Fruit fly (Drosophila melanogaster): ENCODE data around the gene Mo25.

Mo25 gene

DNA sequence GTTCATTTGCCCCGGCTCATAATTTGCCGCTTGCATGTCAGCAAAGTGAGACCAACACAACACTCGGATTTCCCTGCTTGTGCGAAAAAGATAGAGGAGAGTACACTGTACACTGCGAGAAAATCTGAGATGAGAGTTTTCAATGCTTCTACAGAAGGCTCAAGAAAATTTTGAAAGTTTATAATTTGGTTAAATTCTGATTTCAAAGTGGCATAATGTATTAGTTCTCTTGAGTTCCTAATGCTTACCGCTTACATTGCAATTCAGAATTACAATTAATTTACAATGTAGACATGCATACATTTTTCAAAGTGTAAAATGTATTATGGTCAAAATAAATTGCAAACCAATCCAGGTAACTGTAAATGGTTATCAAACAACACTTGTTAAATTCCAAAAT lies 27.7 kb upstream of the Mo25 start:
- TF ChIP-seq CG17801 (GFP tag; optimal IDR thresholded peaks at IDR 0.05; ENCODE audit: partially characterized antibody) = peak; percentile 34

DNA sequence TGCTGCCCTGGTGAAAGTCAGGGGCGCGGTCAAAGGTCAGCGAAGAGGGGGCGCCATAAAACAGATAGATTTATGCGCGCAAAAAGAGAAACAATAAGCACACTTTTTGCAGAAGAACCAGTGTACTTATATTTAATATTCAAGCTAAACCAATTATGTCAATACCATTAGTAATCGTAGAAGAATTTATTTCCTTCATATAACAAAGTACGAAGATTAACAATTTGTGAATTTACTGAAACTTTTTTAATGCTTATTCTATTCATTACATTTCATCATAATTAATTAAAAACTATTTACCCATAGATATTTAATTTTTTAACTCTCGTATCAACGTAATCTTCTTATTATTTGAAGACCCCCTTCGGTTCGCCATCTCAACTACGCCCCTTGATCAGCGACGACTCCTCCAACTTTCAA lies 26.8 kb upstream of the Mo25 start:
- no peak for TF ChIP-seq CG17801 (GFP tag; optimal IDR thresholded peaks at IDR 0.05; ENCODE audit: partially characterized antibody)

DNA sequence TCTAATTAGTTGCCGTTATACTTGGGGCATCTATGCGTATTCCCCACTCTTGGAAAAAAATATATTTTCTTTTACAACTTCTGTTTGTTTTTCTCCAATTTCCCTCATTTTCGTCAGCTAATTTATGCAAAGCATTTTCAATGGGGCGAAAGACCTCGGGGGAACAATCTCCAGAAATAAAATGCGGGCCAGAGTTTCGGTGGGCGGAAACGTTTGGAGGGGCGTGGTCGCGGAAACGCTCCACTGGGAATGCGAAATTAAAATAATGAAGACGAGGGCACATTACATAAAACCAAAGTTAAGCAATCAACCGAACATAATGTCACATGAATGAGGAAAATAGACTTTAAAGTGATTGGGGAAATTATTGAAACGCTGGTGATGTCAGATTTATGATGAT lies 25.8 kb upstream of the Mo25 start:
- TF ChIP-seq CG17801 (GFP tag; optimal IDR thresholded peaks at IDR 0.05; ENCODE audit: partially characterized antibody) = no peak

DNA sequence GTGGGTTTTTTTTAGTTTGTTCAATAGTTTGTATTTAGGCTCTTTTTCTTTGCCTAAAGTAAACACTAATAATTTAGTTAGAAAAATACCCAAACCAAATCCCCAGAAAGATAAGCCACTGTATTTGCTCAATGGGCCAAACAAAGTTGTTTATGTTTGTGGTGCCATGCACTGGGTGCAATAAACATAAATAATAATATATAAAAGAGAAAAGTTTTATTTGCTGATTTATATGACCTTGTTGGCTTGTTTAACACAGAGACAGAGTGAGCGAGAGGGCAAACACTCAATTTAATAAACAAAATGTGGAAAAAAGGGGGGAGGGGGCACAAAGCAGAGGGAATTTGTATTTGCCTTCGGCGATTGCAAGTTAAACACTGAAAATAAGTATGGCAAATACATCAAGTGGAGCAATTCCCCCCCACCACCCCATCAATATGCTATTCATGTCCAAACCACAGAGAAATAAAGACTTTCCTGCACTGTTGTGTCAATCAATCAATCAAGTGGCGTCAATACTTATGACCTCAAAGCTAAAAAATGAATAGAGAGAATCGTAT lies 25.3 kb upstream of the Mo25 start:
- TF ChIP-seq CG17801 (GFP tag; optimal IDR thresholded peaks at IDR 0.05; ENCODE audit: partially characterized antibody) = no peak

DNA sequence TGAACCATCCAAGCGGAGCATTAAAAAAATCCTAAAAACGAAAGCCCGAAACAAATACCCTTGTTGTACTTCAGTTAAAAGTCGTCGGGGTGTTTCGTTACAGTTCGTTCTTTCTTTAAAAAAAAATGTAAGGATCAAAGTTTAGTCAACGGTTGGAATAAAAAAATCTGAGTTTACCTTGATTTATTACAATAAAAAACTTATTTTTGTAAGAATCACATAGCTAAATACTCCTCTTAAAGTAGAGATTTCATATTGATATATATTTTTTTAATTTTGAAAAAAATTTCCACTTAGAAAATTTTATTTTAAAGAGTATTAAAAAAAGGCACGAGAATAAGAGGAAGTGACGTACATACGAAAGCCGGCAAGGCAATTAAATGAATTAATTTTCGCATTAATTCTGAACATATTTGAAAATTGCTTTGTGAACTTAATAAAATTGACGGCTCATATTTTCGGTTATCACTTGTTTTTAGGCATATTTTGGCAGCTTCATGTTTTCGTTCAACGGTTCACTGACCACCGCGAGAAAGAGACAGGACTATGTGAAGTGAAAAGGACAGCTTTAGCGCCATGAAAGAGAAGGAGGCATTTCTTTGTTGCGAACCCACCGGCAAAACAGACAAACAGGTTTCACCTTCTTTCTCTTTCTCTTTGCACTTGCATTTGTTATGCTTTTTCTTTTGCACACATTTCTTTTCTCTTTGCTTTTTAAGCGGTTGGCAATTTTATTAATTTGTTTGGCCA lies 23.5 kb upstream of the Mo25 start:
- no peak for TF ChIP-seq CG17801 (GFP tag; optimal IDR thresholded peaks at IDR 0.05; ENCODE audit: partially characterized antibody)

DNA sequence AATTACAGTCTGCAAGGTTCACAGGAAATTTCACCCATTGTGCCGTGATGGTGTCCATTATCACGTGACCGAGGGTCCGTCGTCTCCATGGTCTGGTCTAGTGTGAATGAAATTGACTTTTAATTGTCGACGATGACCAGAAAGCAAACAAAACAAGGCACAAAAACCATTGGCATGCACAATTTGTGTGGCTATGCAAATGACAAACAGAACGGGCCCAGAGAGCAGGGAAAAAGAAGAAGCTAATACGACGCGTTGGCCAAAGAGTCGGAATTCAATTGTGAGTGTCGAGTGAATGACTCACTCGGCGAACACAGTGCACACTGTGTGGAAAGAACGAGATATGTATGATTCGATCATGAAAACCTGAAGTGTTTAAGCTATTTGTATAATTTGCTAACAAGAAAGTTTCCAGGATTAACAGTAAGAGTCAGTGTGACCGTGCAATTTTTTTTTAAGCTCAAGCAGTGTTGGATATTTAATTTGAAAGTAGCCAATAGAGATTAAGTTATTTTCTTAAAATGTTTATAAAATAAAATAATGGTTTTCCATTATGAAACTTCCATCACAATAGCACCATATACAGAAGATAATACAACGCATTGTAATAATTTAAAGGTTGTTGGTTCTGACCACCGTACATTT lies 20.4 kb upstream of the Mo25 start:
- no peak for TF ChIP-seq CG17801 (GFP tag; optimal IDR thresholded peaks at IDR 0.05; ENCODE audit: partially characterized antibody)

DNA sequence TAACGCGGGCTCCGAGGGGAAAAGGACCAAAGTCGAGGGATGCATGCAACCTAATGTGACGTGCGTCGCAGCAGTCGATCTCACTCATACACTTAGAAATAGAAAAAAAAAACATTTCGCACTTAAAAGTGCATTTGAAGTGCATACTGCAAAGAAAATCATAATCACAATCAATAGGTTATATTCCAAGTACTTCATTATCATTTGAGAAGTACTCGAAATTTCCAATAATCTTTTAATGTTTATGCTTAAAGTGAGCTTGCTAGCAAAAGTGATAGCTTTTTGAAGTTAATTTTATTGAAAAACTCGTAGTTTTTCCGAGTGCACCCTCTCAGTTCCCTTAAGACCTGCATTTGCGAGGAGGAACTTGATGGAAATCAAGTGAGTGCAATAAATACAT lies 19.3 kb upstream of the Mo25 start:
- TF ChIP-seq CG17801 (GFP tag; optimal IDR thresholded peaks at IDR 0.05; ENCODE audit: partially characterized antibody) = no peak

DNA sequence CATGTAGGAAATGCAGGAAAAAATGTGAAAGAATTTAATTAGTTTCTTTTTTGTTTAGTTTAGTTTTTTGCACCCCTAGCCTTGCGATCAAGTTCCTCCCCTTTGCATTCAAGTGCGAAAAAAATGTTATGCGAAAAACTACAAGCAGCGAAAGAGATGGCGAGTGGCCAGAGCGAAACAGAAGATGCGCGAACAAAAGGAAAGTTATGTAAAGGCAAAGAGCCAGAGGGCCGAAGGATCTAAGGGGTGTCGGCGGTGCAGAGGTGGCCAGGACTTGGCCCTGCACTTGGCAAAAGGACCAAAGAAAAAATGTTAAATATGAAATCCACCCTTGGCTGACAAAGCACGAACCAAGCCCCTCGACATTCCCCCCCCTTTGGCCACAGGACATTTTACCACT lies 18.8 kb upstream of the Mo25 start:
- no peak for TF ChIP-seq CG17801 (GFP tag; optimal IDR thresholded peaks at IDR 0.05; ENCODE audit: partially characterized antibody)

DNA sequence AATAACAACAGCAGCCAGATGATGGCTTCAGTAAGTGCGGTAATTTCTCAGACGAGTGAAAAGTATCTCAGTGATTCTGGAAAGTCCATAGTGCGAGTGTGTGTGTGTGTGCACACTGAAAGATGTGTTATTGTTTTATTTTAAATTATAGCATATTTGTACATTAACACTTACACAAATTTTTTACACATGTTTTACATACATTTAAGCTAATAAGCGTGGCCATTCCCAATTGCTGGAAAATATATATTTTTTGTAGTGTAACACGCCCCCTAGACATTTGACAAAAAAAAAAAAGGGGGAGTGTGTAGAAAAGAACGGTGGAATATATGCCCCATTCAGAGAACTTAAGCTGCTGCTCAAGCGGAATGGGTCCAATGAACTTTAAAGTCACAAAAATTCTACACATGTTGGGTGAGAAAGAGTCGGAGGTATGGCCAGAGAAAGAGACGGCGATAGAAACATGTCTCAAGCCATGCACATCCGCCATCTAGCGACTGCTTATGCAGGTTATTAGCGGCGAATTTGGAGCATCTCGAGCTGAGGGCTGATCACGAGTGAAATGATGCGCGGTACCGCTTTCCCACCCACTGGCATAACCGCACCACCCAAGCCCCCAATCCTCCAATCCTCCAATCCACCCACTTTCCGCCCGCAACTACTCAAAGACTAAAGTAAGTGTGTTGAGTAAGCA lies 16.7 kb upstream of the Mo25 start:
- TF ChIP-seq CG17801 (GFP tag; optimal IDR thresholded peaks at IDR 0.05; ENCODE audit: partially characterized antibody) = no peak

DNA sequence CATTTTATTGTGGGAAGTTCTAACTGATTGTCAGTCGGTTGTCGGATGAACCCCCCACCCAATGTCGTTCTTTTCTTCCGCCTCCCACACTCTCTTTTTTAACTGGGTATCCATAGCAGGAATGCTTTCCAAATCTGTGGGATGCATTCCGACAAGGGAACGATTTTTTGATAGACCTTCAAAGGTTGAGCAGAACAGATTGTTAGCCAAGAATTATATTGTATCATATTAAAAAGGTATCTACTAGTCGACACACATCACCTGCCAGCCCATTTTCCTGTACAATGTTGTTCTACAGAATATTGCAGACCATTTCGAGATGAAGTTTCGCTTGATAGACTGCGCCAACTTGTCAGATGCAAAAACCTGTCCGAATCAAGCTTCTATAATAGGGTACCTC lies 14.5 kb upstream of the Mo25 start:
- TF ChIP-seq CG17801 (GFP tag; optimal IDR thresholded peaks at IDR 0.05; ENCODE audit: partially characterized antibody) = no peak

DNA sequence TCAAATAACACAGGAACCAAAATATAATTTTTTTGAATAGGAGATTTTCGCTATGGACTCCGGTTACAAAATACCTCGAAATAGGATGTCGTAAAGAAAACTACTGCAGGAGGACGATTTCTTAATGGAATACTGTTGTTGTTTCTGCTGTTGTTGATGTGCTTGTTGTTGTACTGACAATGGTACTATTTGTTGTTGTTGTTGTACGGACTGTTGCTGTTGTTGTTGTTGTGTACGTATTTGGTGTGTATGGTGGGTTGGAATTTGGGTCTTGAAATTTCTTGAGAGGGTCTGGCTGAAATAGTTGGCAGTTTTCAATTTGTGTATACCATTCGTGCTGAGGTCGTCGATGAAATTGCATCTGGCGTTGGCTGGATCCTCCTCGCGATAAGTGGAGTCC lies 10.9 kb upstream of the Mo25 start:
- TF ChIP-seq CG17801 (GFP tag; optimal IDR thresholded peaks at IDR 0.05; ENCODE audit: partially characterized antibody) = no peak

DNA sequence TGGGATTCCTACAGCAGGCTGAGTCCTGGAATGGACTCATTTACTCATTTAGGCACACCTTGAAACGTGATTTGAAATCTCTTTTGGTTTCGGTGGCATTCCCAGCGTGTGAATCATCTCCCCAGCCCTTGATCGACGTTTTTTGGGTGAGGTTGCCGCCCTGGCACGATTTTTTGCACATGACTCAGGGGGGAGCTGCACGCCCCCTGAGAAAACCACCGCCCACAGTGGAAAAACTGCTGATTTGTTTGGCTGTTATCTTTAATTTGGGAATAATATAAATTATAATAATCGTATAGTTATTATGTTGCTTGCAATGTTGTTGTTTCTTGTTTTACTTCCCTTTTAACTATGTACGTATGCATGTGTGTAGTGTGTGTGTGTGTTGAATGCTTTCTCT lies 2.3 kb downstream of the Mo25 start:
- TF ChIP-seq CG17801 (GFP tag; optimal IDR thresholded peaks at IDR 0.05; ENCODE audit: partially characterized antibody) = peak; percentile 48

DNA sequence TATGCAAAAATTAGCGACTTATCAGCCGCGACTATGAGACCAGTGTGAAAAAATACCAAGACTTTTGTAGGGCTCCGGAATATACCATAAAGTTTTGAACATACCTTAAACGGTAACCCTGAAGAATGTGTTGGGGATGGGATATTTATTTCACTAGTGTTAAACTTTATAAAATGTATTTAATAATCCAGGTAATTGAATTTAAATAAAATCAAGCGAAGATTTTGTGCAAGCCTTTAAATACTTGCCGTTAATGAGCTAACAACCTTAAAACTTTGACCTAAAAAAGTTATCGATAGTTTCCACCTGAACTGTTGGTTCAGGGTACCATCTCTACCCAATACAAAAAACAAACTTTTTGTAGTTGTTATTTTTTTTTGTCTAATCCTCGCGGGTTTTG lies 3.1 kb downstream of the Mo25 start, which contains the start of gene CG4101:
Gene CG4101, plus strand, starts transcription at position 335 of the 400 bp plus-strand sequence.
- TF ChIP-seq CG17801 (GFP tag; optimal IDR thresholded peaks at IDR 0.05; ENCODE audit: partially characterized antibody) = peak; percentile 85

DNA sequence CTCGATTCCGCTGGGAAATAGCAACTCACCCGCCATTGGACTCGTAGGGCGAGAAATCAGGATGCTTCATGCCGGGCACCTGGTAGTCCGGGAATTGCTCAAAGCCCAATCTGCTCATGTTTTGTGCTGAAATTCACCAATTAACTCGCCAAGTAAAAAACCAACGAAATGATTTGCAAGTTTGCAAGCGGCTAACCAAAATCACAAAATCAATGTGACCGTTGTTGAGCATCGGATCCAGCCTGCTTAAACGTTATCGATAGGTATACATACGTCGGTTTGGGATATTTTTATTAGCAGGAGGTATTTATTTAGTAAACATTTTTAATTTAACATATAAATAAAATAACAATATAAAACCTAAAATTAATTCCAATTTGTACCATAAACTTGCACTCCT lies 5.1 kb downstream of the Mo25 start, which contains the start of gene Prosbeta6:
Gene Prosbeta6, minus strand, starts transcription at position 218 of the 400 bp plus-strand sequence.
- peak; percentile 28 for TF ChIP-seq CG17801 (GFP tag; optimal IDR thresholded peaks at IDR 0.05; ENCODE audit: partially characterized antibody)

DNA sequence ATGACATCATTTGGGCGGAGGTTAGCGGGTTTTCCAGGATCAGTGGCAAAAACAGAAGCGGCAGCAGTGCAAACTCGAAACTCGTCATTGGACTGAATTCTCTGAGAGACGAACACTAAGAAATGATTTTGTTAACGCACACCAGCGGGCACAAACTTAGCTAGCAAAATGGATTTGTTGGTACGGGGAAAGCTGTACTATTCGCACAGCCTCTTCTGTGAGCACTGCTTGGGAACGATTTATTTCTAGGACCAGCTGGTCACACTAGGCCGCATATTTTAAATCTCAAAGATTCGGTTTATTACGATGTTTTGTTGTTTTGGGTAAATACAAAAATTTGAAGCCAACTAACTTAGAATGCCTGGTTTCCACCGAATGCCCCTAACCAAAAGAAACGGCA lies 6.2 kb downstream of the Mo25 start, which contains the start of gene CG4098:
Gene CG4098, minus strand, starts transcription at position 228 of the 400 bp plus-strand sequence.
- peak; percentile 16 for TF ChIP-seq CG17801 (GFP tag; optimal IDR thresholded peaks at IDR 0.05; ENCODE audit: partially characterized antibody)
